Fruit fly (Drosophila melanogaster) S2 (cell line): Measurements from ENCODE around the gene CG5958.

Source experiments
- CG8478 ChIP-seq: fragments of >200 bp; optimal IDR thresholded peaks from 2 replicates; lab custom pipeline; 2018
- CTCF ChIP-seq, 2 experiments: fragments of >200 bp; optimal IDR thresholded peaks; 2 replicates each; lab custom pipeline; 2018

DNA sequence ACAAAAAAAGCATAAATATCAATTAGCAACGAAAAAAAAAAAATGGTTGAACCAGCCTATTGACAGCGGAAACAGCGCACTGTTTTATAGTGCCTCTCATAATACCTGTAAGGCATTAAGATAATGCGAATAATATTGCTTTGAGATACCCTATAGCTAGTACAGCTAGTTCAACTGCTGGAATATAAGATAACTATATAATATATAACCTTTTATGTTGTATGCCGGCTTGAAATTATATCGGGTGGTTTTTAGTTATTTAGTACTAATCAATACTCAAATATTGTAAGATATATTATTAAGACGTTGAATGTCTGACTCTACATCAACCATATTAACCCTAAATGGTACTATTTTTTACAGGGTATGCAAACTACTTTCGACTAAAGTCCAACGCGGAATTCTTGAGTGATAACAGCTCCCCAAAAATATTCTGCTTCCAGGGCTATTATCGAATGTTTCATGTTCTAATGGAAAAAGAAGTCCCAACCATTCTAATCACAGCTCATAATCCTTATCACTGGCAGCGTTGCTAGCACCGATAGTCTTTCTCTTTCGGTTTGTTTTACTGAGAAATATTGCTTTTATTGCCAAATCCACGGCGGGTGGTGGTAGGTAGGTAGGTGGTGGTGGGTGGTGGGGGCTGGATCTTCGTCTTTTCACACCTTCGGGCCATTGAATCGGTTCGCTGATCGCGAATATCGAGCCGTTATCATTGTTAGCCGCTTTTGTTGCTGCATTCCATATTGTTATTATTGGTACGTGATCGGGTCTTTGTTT is 831 bp upstream of the CG5958 start:
- TF ChIP-seq CTCF (optimal IDR thresholded peaks at IDR 0.05; lab: Kevin White, UChicago) = no peak
- no peak for TF ChIP-seq CG8478
